Worm (Caenorhabditis elegans) whole organism, L4 larva: ENCODE results near the gene syx-16.
A peak's percentile ranks its signal among the peaks of the same experiment; 100 is the strongest.

Experiments
- F37D6.2 ChIP-seq: sonication (generic microtip); optimal IDR thresholded peaks from 2 replicates; lab custom pipeline; 2016; ENCODE audit warnings: mild to moderate bottlenecking, missing genetic modification characterization, missing compliant biosample characterization
- T20F7.1 ChIP-seq: fragments of 200-800 bp; sonication (Bioruptor generic); optimal IDR thresholded peaks from 2 replicates; lab custom pipeline; 2018; ENCODE audit warnings: mild to moderate bottlenecking, missing genetic modification characterization, missing compliant biosample characterization
- T26A8.4 ChIP-seq: fragments of 200-800 bp; sonication (Bioruptor generic); IDR thresholded peaks from 2 replicates; pipeline ENCODE4 v1.3.6; 2022; ENCODE audit warnings: missing genetic modification characterization, missing compliant biosample characterization
- Y105C5A.15 ChIP-seq: fragments of 200-800 bp; sonication (Bioruptor generic); IDR thresholded peaks from 2 replicates; pipeline ENCODE4 v1.3.6; 2022; ENCODE audit warnings: missing genetic modification characterization, missing compliant biosample characterization
- Y75B8A.6 ChIP-seq: fragments of 200-800 bp; sonication (Bioruptor generic); IDR thresholded peaks from 2 replicates; pipeline ENCODE4 v1.3.6; 2022; ENCODE audit warnings: missing genetic modification reagents, missing genetic modification characterization, missing compliant biosample characterization
- aha-1 ChIP-seq: fragments of 150-350 bp; peaks from one replicate; lab custom pipeline; 2014; ENCODE audit warnings: missing biosample characterization, missing genetic modification characterization
- aly-2 ChIP-seq: sonication (generic microtip); optimal IDR thresholded peaks from 2 replicates; lab custom pipeline; 2018; ENCODE audit warnings: missing biosample characterization, missing genetic modification characterization
- ama-1 ChIP-seq: fragments of 150-350 bp; optimal IDR thresholded peaks from 2 replicates; lab custom pipeline; 2014; ENCODE audit warnings: inconsistent platforms, mixed read lengths
- attf-4 ChIP-seq: sonication (generic microtip); optimal IDR thresholded peaks from 3 replicates; lab custom pipeline; 2017; ENCODE audit warnings: missing biosample characterization, missing genetic modification characterization
- ceh-20 ChIP-seq: fragments of 200-800 bp; sonication (Bioruptor generic); IDR thresholded peaks from 2 replicates; pipeline ENCODE4 v1.3.6; 2022; ENCODE audit warnings: missing genetic modification reagents, missing genetic modification characterization, missing compliant biosample characterization
- ceh-32 ChIP-seq: sonication (generic microtip); optimal IDR thresholded peaks from 2 replicates; lab custom pipeline; 2016; ENCODE audit warnings: mild to moderate bottlenecking, missing genetic modification characterization, missing compliant biosample characterization; ENCODE audit not compliant: poor library complexity
- ctbp-1 ChIP-seq: fragments of 200-800 bp; sonication (Bioruptor generic); IDR thresholded peaks from 2 replicates; pipeline ENCODE4 v1.3.6; 2022; ENCODE audit warnings: missing genetic modification reagents, missing genetic modification characterization, missing compliant biosample characterization
- daf-16 ChIP-seq, 3 experiments: sonication (generic microtip); optimal IDR thresholded peaks; 2 replicates each; lab custom pipeline; 2016 to 2017; ENCODE audit warnings: missing genetic modification characterization in 3 of 3, missing genetic modification reagents in 3 of 3, mild to moderate bottlenecking in 2 of 3, missing compliant biosample characterization in 2 of 3, missing biosample characterization in 1 of 3, moderate library complexity in 1 of 3
- daf-19 ChIP-seq: fragments of 200-800 bp; sonication (Bioruptor generic); conservative IDR thresholded peaks from 2 replicates; pipeline ENCODE4 v1.3.6; 2022; ENCODE audit warnings: missing genetic modification characterization, missing compliant biosample characterization
- dmd-8 ChIP-seq: fragments of 200-800 bp; sonication (Bioruptor generic); IDR thresholded peaks from 2 replicates; pipeline ENCODE4 v1.3.6; 2022; ENCODE audit warnings: missing genetic modification characterization, missing compliant biosample characterization
- dmd-9 ChIP-seq: fragments of 200-800 bp; sonication (Bioruptor generic); IDR thresholded peaks from 2 replicates; pipeline ENCODE4 v1.3.6; 2022; ENCODE audit warnings: missing genetic modification reagents, missing genetic modification characterization, missing compliant biosample characterization
- dpl-1 ChIP-seq: fragments of 150-350 bp; optimal IDR thresholded peaks from 2 replicates; lab custom pipeline; 2014; ENCODE audit warnings: missing biosample characterization, missing genetic modification reagents, missing genetic modification characterization
- egl-27 ChIP-seq: sonication (generic microtip); optimal IDR thresholded peaks from 3 replicates; lab custom pipeline; 2017; ENCODE audit warnings: missing biosample characterization, missing genetic modification reagents, missing genetic modification characterization
- fkh-10 ChIP-seq: fragments of 150-350 bp; optimal IDR thresholded peaks from 2 replicates; lab custom pipeline; 2014; ENCODE audit warnings: missing biosample characterization, missing genetic modification reagents, missing genetic modification characterization
- hif-1 ChIP-seq, 2 experiments: sonication (generic microtip); optimal IDR thresholded peaks; 2 replicates each; lab custom pipeline; 2016 to 2017; ENCODE audit warnings: missing compliant biosample characterization in 2 of 2, missing genetic modification characterization in 2 of 2, missing genetic modification reagents in 2 of 2, missing genotype in 2 of 2, mild to moderate bottlenecking in 1 of 2
- lin-29 ChIP-seq: fragments of 200-800 bp; sonication (Bioruptor generic); IDR thresholded peaks from 2 replicates; pipeline ENCODE4 v1.3.6; 2022; ENCODE audit warnings: missing genetic modification reagents, missing genetic modification characterization, missing compliant biosample characterization
- lin-39 ChIP-seq: fragments of 150-350 bp; optimal IDR thresholded peaks from 2 replicates; lab custom pipeline; 2014; ENCODE audit warnings: missing biosample characterization, missing genetic modification reagents, missing genetic modification characterization
- lsy-2 ChIP-seq, 2 experiments: fragments of 150-350 bp in 1 of 2; sonication (generic microtip) in 1 of 2; optimal IDR thresholded peaks; 2 replicates each; lab custom pipeline; 2014 to 2017; ENCODE audit warnings: missing biosample characterization in 2 of 2, missing genetic modification characterization in 2 of 2
- madf-9 ChIP-seq: fragments of 200-800 bp; sonication (Bioruptor generic); conservative IDR thresholded peaks from 2 replicates; pipeline ENCODE4 v1.3.6; 2022; ENCODE audit warnings: missing genetic modification reagents, missing genetic modification characterization, missing compliant biosample characterization
- mep-1 ChIP-seq: fragments of 150-350 bp; sonication (generic microtip); optimal IDR thresholded peaks from 3 replicates; lab custom pipeline; 2014; ENCODE audit warnings: missing biosample characterization, missing genetic modification characterization
- mes-2 ChIP-seq: sonication (generic microtip); optimal IDR thresholded peaks from 2 replicates; lab custom pipeline; 2016; ENCODE audit warnings: missing genotype, mild to moderate bottlenecking, missing genetic modification characterization, missing compliant biosample characterization; ENCODE audit not compliant: poor library complexity, severe bottlenecking
- nhr-10 ChIP-seq: fragments of 150-350 bp; optimal IDR thresholded peaks from 2 replicates; lab custom pipeline; 2014; ENCODE audit warnings: missing biosample characterization, missing genetic modification characterization
- nhr-11 ChIP-seq: fragments of 150-350 bp; optimal IDR thresholded peaks from 2 replicates; lab custom pipeline; 2014; ENCODE audit warnings: missing biosample characterization, missing genetic modification characterization
- nhr-25 ChIP-seq: sonication (generic microtip); optimal IDR thresholded peaks from 2 replicates; lab custom pipeline; 2017; ENCODE audit warnings: missing genetic modification characterization, mild to moderate bottlenecking, missing compliant biosample characterization, antibody characterized with exemption, moderate library complexity, borderline replicate concordance; ENCODE audit not compliant: insufficient read depth
- nhr-28 ChIP-seq: fragments of 150-350 bp; optimal IDR thresholded peaks from 2 replicates; lab custom pipeline; 2014; ENCODE audit warnings: missing biosample characterization, missing genetic modification characterization
- nhr-41 ChIP-seq: fragments of 200-800 bp; sonication (Bioruptor generic); IDR thresholded peaks from 2 replicates; pipeline ENCODE4 v1.3.6; 2022; ENCODE audit warnings: missing genetic modification reagents, missing genetic modification characterization, missing compliant biosample characterization
- pha-4 ChIP-seq, 2 experiments: fragments of 150-350 bp in 1 of 2; fragments of 200-800 bp in 1 of 2; sonication (Bioruptor generic) in 1 of 2; IDR thresholded peaks in 1 of 2; optimal IDR thresholded peaks in 1 of 2; 2 replicates each; pipeline versions ENCODE4 v1.3.6 to Lab custom; 2014 to 2022; ENCODE audit warnings: missing genetic modification characterization in 2 of 2, missing genetic modification reagents in 2 of 2, missing biosample characterization in 1 of 2, missing compliant biosample characterization in 1 of 2
- pqm-1 ChIP-seq: sonication (generic microtip); optimal IDR thresholded peaks from 2 replicates; lab custom pipeline; 2017; ENCODE audit warnings: missing biosample characterization, missing genetic modification characterization
- sdz-12 ChIP-seq: fragments of 200-800 bp; sonication (Bioruptor generic); optimal IDR thresholded peaks from 2 replicates; lab custom pipeline; 2018; ENCODE audit warnings: mild to moderate bottlenecking, missing genetic modification characterization, missing compliant biosample characterization
- tag-97 ChIP-seq: fragments of 200-800 bp; sonication (Bioruptor generic); IDR thresholded peaks from 2 replicates; pipeline ENCODE4 v1.3.6; 2022; ENCODE audit warnings: missing genetic modification characterization, missing compliant biosample characterization
- unc-62 ChIP-seq, 3 experiments: fragments of 150-350 bp in 1 of 3; sonication (generic microtip); optimal IDR thresholded peaks in 2 of 3; peaks in 1 of 3; 1 replicate in 1 of 3; 2 replicates in 2 of 3; lab custom pipeline; 2014 to 2017; ENCODE audit warnings: missing biosample characterization in 3 of 3, missing genetic modification characterization in 3 of 3, missing genetic modification reagents in 3 of 3, missing genotype in 1 of 3
- ztf-11 ChIP-seq: fragments of 150-350 bp; optimal IDR thresholded peaks from 2 replicates; lab custom pipeline; 2014; ENCODE audit warnings: missing biosample characterization, missing genetic modification characterization

Gene syx-16

ce11 chrIII:5224908-5225307, 16.0 kb upstream of the syx-16 start (continued):
- TF ChIP-seq lsy-2 (tag; optimal IDR thresholded peaks at IDR 0.05; lab: Kevin White, UChicago) (peak in 1 of 2 experiments; percentile 21), nhr-10 (no peak), dpl-1 (peak; percentile 1), nhr-28 (peak; percentile 52), mep-1 (tag; lab: Kevin White, UChicago) (peak; percentile 14), mes-2 (tag; lab: Kevin White, UChicago) (peak; percentile 21), hif-1 (tag; optimal IDR thresholded peaks at IDR 0.05; lab: Kevin White, UChicago) (no peak), aly-2 (tag; lab: Kevin White, UChicago) (no peak), lin-29 (no peak)

- TF ChIP-seq pha-4 (GFP tag; IDR thresholded peaks at IDR 0.05; lab: Robert Waterston, UW) (no peak), pha-4 (tag; optimal IDR thresholded peaks at IDR 0.05; lab: Kevin White, UChicago) (peak; percentile 72), daf-16 (GFP tag; optimal IDR thresholded peaks at IDR 0.05; lab: Kevin White, UChicago) (no peak), daf-16 (tag; optimal IDR thresholded peaks at IDR 0.05; lab: Kevin White, UChicago) (peak; percentile 94), ztf-11 (tag; lab: Kevin White, UChicago) (no peak), nhr-28 (peak; percentile 35)
Measured at ce11 chrIII:5222777-5223176, 13.9 kb upstream of the syx-16 start.

- TF ChIP-seq tag-97 (no peak), dmd-9 (no peak), nhr-25 (no peak), Y75B8A.6 (GFP tag; lab: Robert Waterston, UW) (no peak), madf-9 (GFP tag; lab: Robert Waterston, UW) (no peak), daf-16 (GFP tag; optimal IDR thresholded peaks at IDR 0.05; lab: Kevin White, UChicago) (no peak), daf-16 (tag; optimal IDR thresholded peaks at IDR 0.05; lab: Kevin White, UChicago) (peak; percentile 83), sdz-12 (GFP tag; lab: Kevin White, UChicago) (no peak)
- TF ChIP-seq, all 104 proteins: peak for 1
Measured at ce11 chrIII:5221820-5222219, 12.9 kb upstream of the syx-16 start.

- TF ChIP-seq T26A8.4 (no peak), unc-62 (GFP tag; optimal IDR thresholded peaks at IDR 0.05 in 1 of 2; lab: Kevin White, UChicago) (no peak), unc-62 (tag; optimal IDR thresholded peaks at IDR 0.05; lab: Kevin White, UChicago) (no peak), daf-19 (GFP tag; lab: Robert Waterston, UW) (no peak), ceh-32 (no peak), T20F7.1 (GFP tag; lab: Kevin White, UChicago) (no peak), dmd-8 (GFP tag; lab: Robert Waterston, UW) (no peak), sdz-12 (GFP tag; lab: Kevin White, UChicago) (no peak), nhr-28 (no peak), mep-1 (tag; lab: Kevin White, UChicago) (no peak), lin-39 (no peak), aha-1 (tag; lab: Kevin White, UChicago) (no peak), aly-2 (tag; lab: Kevin White, UChicago) (no peak), ctbp-1 (GFP tag; lab: Robert Waterston, UW) (no peak), attf-4 (tag; lab: Kevin White, UChicago) (no peak), mes-2 (tag; lab: Kevin White, UChicago) (no peak)
- TF ChIP-seq, all 104 proteins: peak for 0
Measured at ce11 chrIII:5218687-5219086, 9.8 kb upstream of the syx-16 start, which contains the start of gene ZC155.2. ZC155.2 (plus strand) TSS chrIII:5218987.

- TF ChIP-seq ceh-20 (no peak), aha-1 (tag; lab: Kevin White, UChicago) (no peak), daf-19 (GFP tag; lab: Robert Waterston, UW) (no peak), ctbp-1 (GFP tag; lab: Robert Waterston, UW) (no peak), nhr-41 (GFP tag; lab: Robert Waterston, UW) (no peak), ama-1 (lab: Kevin White, UChicago) (no peak), pqm-1 (tag; lab: Kevin White, UChicago) (no peak), dpl-1 (no peak), nhr-11 (tag; lab: Kevin White, UChicago) (no peak), ceh-32 (no peak), F37D6.2 (tag; lab: Kevin White, UChicago) (no peak), egl-27 (tag; lab: Kevin White, UChicago) (no peak), fkh-10 (GFP tag; lab: Kevin White, UChicago) (no peak), Y105C5A.15 (GFP tag; lab: Robert Waterston, UW) (no peak)
Measured at ce11 chrIII:5217511-5217910, 8.6 kb upstream of the syx-16 start, which contains the start of gene cutl-19. cutl-19 (minus strand) TSS chrIII:5217611.
